Comparison of ENCODE assay signal across 5 worm cellular contexts in genomic region chrIV:9198136-9198535, ce11.
TF ChIP-seq lines count a peak whose summit lies in the region.

No protein-coding gene starts in this region.

TF ChIP-seq in whole organism, L1 larva, 84 proteins besides CTCF, POLR2A, EP300 and RAD21 (continued from another document and continues in another):
- no peak for TF ChIP-seq fkh-10 (GFP tag; optimal IDR thresholded peaks at IDR 0.05; lab: Kevin White, UChicago)
- TF ChIP-seq nhr-20 (tag; optimal IDR thresholded peaks at IDR 0.05; lab: Kevin White, UChicago): peak; percentile 92
- TF ChIP-seq skn-1 (tag; optimal IDR thresholded peaks at IDR 0.05; lab: Kevin White, UChicago): peak; percentile 24
- TF ChIP-seq snpc-4 (tag; optimal IDR thresholded peaks at IDR 0.05; lab: Kevin White, UChicago): no peak
- TF ChIP-seq nhr-85 (tag; lab: Kevin White, UChicago): peak; percentile 97
- TF ChIP-seq ceh-8 (GFP tag; optimal IDR thresholded peaks at IDR 0.05; lab: Kevin White, UChicago): no peak
- peak in 4 of 6 experiments; percentile 79 to 96 (median 84) for TF ChIP-seq elt-3 (tag; optimal IDR thresholded peaks at IDR 0.05; lab: Kevin White, UChicago)
- peak; percentile 85 for TF ChIP-seq lin-14 (GFP tag; optimal IDR thresholded peaks at IDR 0.05; lab: Kevin White, UChicago)
- peak; percentile 74 for TF ChIP-seq C16A3.4 (tag; optimal IDR thresholded peaks at IDR 0.05; lab: Kevin White, UChicago)
- TF ChIP-seq nhr-71 (tag; optimal IDR thresholded peaks at IDR 0.05; lab: Kevin White, UChicago): peak; percentile 90
- TF ChIP-seq vab-15 (tag; optimal IDR thresholded peaks at IDR 0.05; lab: Kevin White, UChicago): no peak
- TF ChIP-seq unc-30 (tag; optimal IDR thresholded peaks at IDR 0.05; lab: Kevin White, UChicago): no peak
- no peak for TF ChIP-seq ceh-63 (GFP tag; optimal IDR thresholded peaks at IDR 0.05; lab: Kevin White, UChicago)
- peak; percentile 17 for TF ChIP-seq ama-1 (optimal IDR thresholded peaks at IDR 0.05; lab: Kevin White, UChicago)
- TF ChIP-seq grh-1 (GFP tag; IDR thresholded peaks at IDR 0.05; lab: Robert Waterston, UW): peak; percentile 49
- no peak for TF ChIP-seq egl-27 (tag; optimal IDR thresholded peaks at IDR 0.05; lab: Kevin White, UChicago)
- TF ChIP-seq nhr-90 (tag; optimal IDR thresholded peaks at IDR 0.05; lab: Kevin White, UChicago; ENCODE audit: poor library complexity): peak; percentile 90
- no peak for TF ChIP-seq ceh-90 (tag; optimal IDR thresholded peaks at IDR 0.05; lab: Kevin White, UChicago)
- TF ChIP-seq ztf-4 (tag; optimal IDR thresholded peaks at IDR 0.05; lab: Kevin White, UChicago): peak; percentile 36
- TF ChIP-seq ceh-82 (tag; optimal IDR thresholded peaks at IDR 0.05; lab: Kevin White, UChicago): no peak
- TF ChIP-seq pax-3 (tag; optimal IDR thresholded peaks at IDR 0.05; lab: Kevin White, UChicago): no peak
- no peak for TF ChIP-seq lin-39 (tag; optimal IDR thresholded peaks at IDR 0.05; lab: Kevin White, UChicago)
- peak; percentile 6 to 39 for TF ChIP-seq efl-1 (optimal IDR thresholded peaks at IDR 0.05; lab: Kevin White, UChicago)
- TF ChIP-seq efl-1 (GFP tag; optimal IDR thresholded peaks at IDR 0.05 in 1 of 2; lab: Kevin White, UChicago): peak in 1 of 2 experiments; percentile 92
- peak; percentile 55 for TF ChIP-seq nhr-47 (tag; optimal IDR thresholded peaks at IDR 0.05; lab: Kevin White, UChicago)
- no peak for TF ChIP-seq hlh-4 (tag; optimal IDR thresholded peaks at IDR 0.05; lab: Kevin White, UChicago)
- peak in 1 of 2 experiments; percentile 78 for TF ChIP-seq mdl-1 (tag; optimal IDR thresholded peaks at IDR 0.05; lab: Kevin White, UChicago)

TF ChIP-seq in whole organism, L2 larva, 48 proteins besides CTCF, POLR2A, EP300 and RAD21 (continued from another document):
- TF ChIP-seq mdl-1 (tag; optimal IDR thresholded peaks at IDR 0.05; lab: Kevin White, UChicago): peak in 1 of 2 experiments; percentile 50
- TF ChIP-seq nhr-12 (tag; optimal IDR thresholded peaks at IDR 0.05; lab: Kevin White, UChicago): no peak
- peak; percentile 59 for TF ChIP-seq sma-9 (GFP tag; optimal IDR thresholded peaks at IDR 0.05; lab: Kevin White, UChicago)
- TF ChIP-seq sma-9 (tag; optimal IDR thresholded peaks at IDR 0.05; lab: Kevin White, UChicago): no peak
- TF ChIP-seq lin-39 (tag; optimal IDR thresholded peaks at IDR 0.05; lab: Kevin White, UChicago): no peak
- TF ChIP-seq nhr-237 (tag; optimal IDR thresholded peaks at IDR 0.05; lab: Kevin White, UChicago): no peak
- no peak for TF ChIP-seq dmd-4 (tag; optimal IDR thresholded peaks at IDR 0.05; lab: Kevin White, UChicago)
- peak in 1 of 2 experiments; percentile 59 for TF ChIP-seq lsy-2 (tag; optimal IDR thresholded peaks at IDR 0.05; lab: Kevin White, UChicago)
- no peak for TF ChIP-seq sem-4 (tag; optimal IDR thresholded peaks at IDR 0.05; lab: Kevin White, UChicago)
- TF ChIP-seq F13H6.1 (tag; optimal IDR thresholded peaks at IDR 0.05; lab: Kevin White, UChicago): peak; percentile 54
- no peak for TF ChIP-seq elt-3 (tag; optimal IDR thresholded peaks at IDR 0.05; lab: Kevin White, UChicago)
- peak; percentile 1 for TF ChIP-seq nhr-10 (tag; optimal IDR thresholded peaks at IDR 0.05; lab: Kevin White, UChicago)
- peak; percentile 90 for TF ChIP-seq crh-2 (tag; optimal IDR thresholded peaks at IDR 0.05; lab: Kevin White, UChicago)
- TF ChIP-seq ztf-1 (GFP tag; conservative IDR thresholded peaks at IDR 0.05; lab: Robert Waterston, UW): no peak
- TF ChIP-seq alr-1 (tag; optimal IDR thresholded peaks at IDR 0.05; lab: Kevin White, UChicago): no peak
- no peak for TF ChIP-seq unc-62 (GFP tag; optimal IDR thresholded peaks at IDR 0.05; lab: Kevin White, UChicago)
- peak; percentile 85 for TF ChIP-seq fos-1 (tag; optimal IDR thresholded peaks at IDR 0.05; lab: Kevin White, UChicago)
- TF ChIP-seq sma-3 (GFP tag; optimal IDR thresholded peaks at IDR 0.05; lab: Kevin White, UChicago): peak; percentile 94
- TF ChIP-seq unc-55 (GFP tag; optimal IDR thresholded peaks at IDR 0.05; lab: Kevin White, UChicago): no peak
- TF ChIP-seq gmeb-1 (tag; optimal IDR thresholded peaks at IDR 0.05; lab: Kevin White, UChicago): peak; percentile 78
- TF ChIP-seq ceh-82 (tag; optimal IDR thresholded peaks at IDR 0.05; lab: Kevin White, UChicago): no peak
- peak; percentile 35 for TF ChIP-seq egl-27 (tag; optimal IDR thresholded peaks at IDR 0.05; lab: Kevin White, UChicago)
- TF ChIP-seq Y55F3AM.14 (GFP tag; optimal IDR thresholded peaks at IDR 0.05; lab: Kevin White, UChicago): peak; percentile 47
- TF ChIP-seq ZK546.5 (tag; optimal IDR thresholded peaks at IDR 0.05; lab: Kevin White, UChicago): no peak
- TF ChIP-seq nhr-23 (tag; optimal IDR thresholded peaks at IDR 0.05; lab: Kevin White, UChicago): no peak
- TF ChIP-seq nhr-6 (tag; optimal IDR thresholded peaks at IDR 0.05; lab: Kevin White, UChicago): peak; percentile 55
- TF ChIP-seq snpc-4 (tag; optimal IDR thresholded peaks at IDR 0.05; lab: Kevin White, UChicago): no peak

TF ChIP-seq in whole organism, L3 larva, 47 proteins besides CTCF, POLR2A, EP300 and RAD21 (continued from another document):
- TF ChIP-seq unc-62 (GFP tag; optimal IDR thresholded peaks at IDR 0.05; lab: Kevin White, UChicago) (no peak), pha-4 (tag; optimal IDR thresholded peaks at IDR 0.05; lab: Kevin White, UChicago) (peak; percentile 96), jun-1 (tag; optimal IDR thresholded peaks at IDR 0.05; lab: Kevin White, UChicago) (peak; percentile 76), nhr-23 (tag; optimal IDR thresholded peaks at IDR 0.05; lab: Kevin White, UChicago) (peak; percentile 90)

TF ChIP-seq in whole organism, L4 larva, 104 proteins besides CTCF, POLR2A, EP300 and RAD21 (continued from another document and continues in another):
- no peak for TF ChIP-seq ctbp-1 (GFP tag; IDR thresholded peaks at IDR 0.05; lab: Robert Waterston, UW)
- no peak for TF ChIP-seq ceh-82 (tag; optimal IDR thresholded peaks at IDR 0.05; lab: Kevin White, UChicago)
- 0 out of 2 replicates have a peak, but pooled peaks have one; percentile 29 for TF ChIP-seq lin-1 (GFP tag; IDR thresholded peaks at IDR 0.05; lab: Robert Waterston, UW)
- TF ChIP-seq madf-9 (GFP tag; conservative IDR thresholded peaks at IDR 0.05; lab: Robert Waterston, UW): no peak
- no peak for TF ChIP-seq F44E2.7 (GFP tag; IDR thresholded peaks at IDR 0.05; lab: Robert Waterston, UW)
- TF ChIP-seq Y5F2A.4 (GFP tag; optimal IDR thresholded peaks at IDR 0.05; lab: Kevin White, UChicago): no peak
- TF ChIP-seq arid-1 (GFP tag; conservative IDR thresholded peaks at IDR 0.05; lab: Robert Waterston, UW): 0 out of 2 replicates have a peak, but pooled peaks have one; percentile 3
- no peak for TF ChIP-seq ztf-11 (tag; optimal IDR thresholded peaks at IDR 0.05; lab: Kevin White, UChicago)
- no peak for TF ChIP-seq ces-1 (GFP tag; optimal IDR thresholded peaks at IDR 0.05; lab: Kevin White, UChicago)
- no peak for TF ChIP-seq aly-2 (tag; optimal IDR thresholded peaks at IDR 0.05; lab: Kevin White, UChicago)
- no peak for TF ChIP-seq nhr-237 (tag; optimal IDR thresholded peaks at IDR 0.05; lab: Kevin White, UChicago)
- no peak for TF ChIP-seq ama-1 (optimal IDR thresholded peaks at IDR 0.05; lab: Kevin White, UChicago)
- TF ChIP-seq pha-4 (GFP tag; IDR thresholded peaks at IDR 0.05; lab: Robert Waterston, UW): 0 out of 2 replicates have a peak, but pooled peaks have one; percentile 16
- peak; percentile 73 for TF ChIP-seq pha-4 (tag; optimal IDR thresholded peaks at IDR 0.05; lab: Kevin White, UChicago)
- TF ChIP-seq nhr-48 (tag; optimal IDR thresholded peaks at IDR 0.05; lab: Kevin White, UChicago): peak; percentile 38
- peak; percentile 88 for TF ChIP-seq dve-1 (tag; optimal IDR thresholded peaks at IDR 0.05; lab: Kevin White, UChicago; ENCODE audit: insufficient read depth)
- no peak for TF ChIP-seq zfp-2 (tag; optimal IDR thresholded peaks at IDR 0.05; lab: Kevin White, UChicago)
- no peak for TF ChIP-seq vab-7 (GFP tag; IDR thresholded peaks at IDR 0.05; lab: Robert Waterston, UW)
- no peak for TF ChIP-seq nhr-76 (tag; optimal IDR thresholded peaks at IDR 0.05; lab: Kevin White, UChicago)
- TF ChIP-seq unc-62 (GFP tag; optimal IDR thresholded peaks at IDR 0.05 in 1 of 2; lab: Kevin White, UChicago): peak in 1 of 2 experiments; percentile 92
- no peak for TF ChIP-seq unc-62 (tag; optimal IDR thresholded peaks at IDR 0.05; lab: Kevin White, UChicago)
- no peak for TF ChIP-seq lin-39 (tag; optimal IDR thresholded peaks at IDR 0.05; lab: Kevin White, UChicago)
- TF ChIP-seq nhr-102 (tag; optimal IDR thresholded peaks at IDR 0.05; lab: Kevin White, UChicago): peak; percentile 27
- TF ChIP-seq daf-16 (GFP tag; optimal IDR thresholded peaks at IDR 0.05; lab: Kevin White, UChicago): no peak
- TF ChIP-seq daf-16 (tag; optimal IDR thresholded peaks at IDR 0.05; lab: Kevin White, UChicago): peak; percentile 87
- TF ChIP-seq nhr-6 (tag; optimal IDR thresholded peaks at IDR 0.05; lab: Kevin White, UChicago): peak; percentile 10
- TF ChIP-seq daf-8 (GFP tag; IDR thresholded peaks at IDR 0.05; lab: Robert Waterston, UW): no peak
- TF ChIP-seq nhr-111 (GFP tag; optimal IDR thresholded peaks at IDR 0.05; lab: Kevin White, UChicago): no peak
- peak; percentile 72 for TF ChIP-seq dmd-6 (GFP tag; IDR thresholded peaks at IDR 0.05; lab: Robert Waterston, UW)
- peak; percentile 79 for TF ChIP-seq mep-1 (tag; optimal IDR thresholded peaks at IDR 0.05; lab: Kevin White, UChicago)
- TF ChIP-seq pqm-1 (tag; optimal IDR thresholded peaks at IDR 0.05; lab: Kevin White, UChicago): peak; percentile 31
- TF ChIP-seq mxl-3 (GFP tag; optimal IDR thresholded peaks at IDR 0.05; lab: Kevin White, UChicago): peak; percentile 49
- peak; percentile 34 for TF ChIP-seq fos-1 (tag; optimal IDR thresholded peaks at IDR 0.05; lab: Kevin White, UChicago)
- TF ChIP-seq nhr-77 (tag; optimal IDR thresholded peaks at IDR 0.05; lab: Kevin White, UChicago): peak; percentile 75
- no peak for TF ChIP-seq F10B5.3 (tag; optimal IDR thresholded peaks at IDR 0.05; lab: Kevin White, UChicago)
- peak; percentile 76 for TF ChIP-seq nhr-25 (tag; optimal IDR thresholded peaks at IDR 0.05; lab: Kevin White, UChicago; ENCODE audit: borderline replicate concordance, insufficient read depth)
- TF ChIP-seq Y75B8A.6 (GFP tag; IDR thresholded peaks at IDR 0.05; lab: Robert Waterston, UW): no peak
- TF ChIP-seq zip-2 (tag; optimal IDR thresholded peaks at IDR 0.05; lab: Kevin White, UChicago): no peak
- 0 out of 2 replicates have a peak, but pooled peaks have one; percentile 46 for TF ChIP-seq php-3 (GFP tag; IDR thresholded peaks at IDR 0.05; lab: Robert Waterston, UW)
- no peak for TF ChIP-seq T20F7.1 (GFP tag; optimal IDR thresholded peaks at IDR 0.05; lab: Kevin White, UChicago)

TF ChIP-seq in whole organism, young adult, 124 proteins besides CTCF, POLR2A, EP300 and RAD21 (continued from another document):
- TF ChIP-seq nhr-120 (GFP tag; IDR thresholded peaks at IDR 0.05; lab: Robert Waterston, UW) (no peak), lin-26 (GFP tag; IDR thresholded peaks at IDR 0.05; lab: Robert Waterston, UW) (0 out of 2 replicates have a peak, but pooled peaks have one; percentile 42), ama-1 (optimal IDR thresholded peaks at IDR 0.05; lab: Kevin White, UChicago) (no peak), ama-1 (GFP tag; optimal IDR thresholded peaks at IDR 0.05; lab: Kevin White, UChicago) (no peak), Y53G8AR.9 (GFP tag; conservative IDR thresholded peaks at IDR 0.05; lab: Robert Waterston, UW) (no peak), K11D2.4 (GFP tag; IDR thresholded peaks at IDR 0.05; lab: Robert Waterston, UW) (no peak), pbrm-1 (GFP tag; IDR thresholded peaks at IDR 0.05; lab: Robert Waterston, UW) (0 out of 2 replicates have a peak, but pooled peaks have one; percentile 22), madf-10 (tag; optimal IDR thresholded peaks at IDR 0.05; lab: Kevin White, UChicago) (peak; percentile 17), pha-4 (tag; optimal IDR thresholded peaks at IDR 0.05; lab: Kevin White, UChicago) (no peak), snpc-3.4 (tag; optimal IDR thresholded peaks at IDR 0.05; lab: Kevin White, UChicago) (no peak), hrde-1 (tag; optimal IDR thresholded peaks at IDR 0.05; lab: Kevin White, UChicago; ENCODE audit: borderline replicate concordance) (no peak), attf-5 (GFP tag; optimal IDR thresholded peaks at IDR 0.05; lab: Kevin White, UChicago) (peak; percentile 54), nfyb-1 (GFP tag; IDR thresholded peaks at IDR 0.05; lab: Robert Waterston, UW) (no peak), ztf-26 (tag; optimal IDR thresholded peaks at IDR 0.05; lab: Kevin White, UChicago) (peak; percentile 64), madf-3 (GFP tag; IDR thresholded peaks at IDR 0.05; lab: Robert Waterston, UW) (no peak)
